Worm (Caenorhabditis elegans): Measurements from ENCODE around the gene str-131.

DNA sequence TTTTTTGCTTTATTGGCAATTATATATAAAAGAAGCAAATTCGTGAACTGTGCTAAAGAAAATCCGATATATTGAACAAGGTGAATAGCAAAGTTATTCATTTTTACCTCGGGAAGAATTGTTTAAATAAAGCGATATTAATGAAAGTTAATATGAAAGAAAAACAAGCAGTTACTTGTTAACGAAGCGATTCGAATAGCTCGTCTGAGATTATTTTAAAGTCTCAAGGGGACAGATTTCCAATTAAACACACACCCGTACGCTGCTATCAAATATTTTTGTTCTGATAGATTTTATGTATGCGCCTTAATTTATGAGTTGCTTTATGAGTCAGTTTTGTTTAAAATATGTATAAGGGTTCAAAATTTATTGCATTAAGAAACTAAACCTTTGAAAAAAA, 13.7 kb downstream of the str-131 start, which contains the start of gene str-140:
- no peak for TF ChIP-seq elt-2 (tag; optimal IDR thresholded peaks at IDR 0.05)
- no peak for TF ChIP-seq ama-1 (optimal IDR thresholded peaks at IDR 0.05)
- no peak for TF ChIP-seq fkh-4 (tag; optimal IDR thresholded peaks at IDR 0.05; ENCODE audit: borderline replicate concordance)
- TF ChIP-seq unc-62 (GFP tag; optimal IDR thresholded peaks at IDR 0.05): no peak
- TF ChIP-seq aly-2 (tag; optimal IDR thresholded peaks at IDR 0.05): no peak
- TF ChIP-seq lin-13 (GFP tag; optimal IDR thresholded peaks at IDR 0.05): no peak
- TF ChIP-seq snpc-4 (tag; optimal IDR thresholded peaks at IDR 0.05): no peak
- TF ChIP-seq blmp-1 (tag; optimal IDR thresholded peaks at IDR 0.05): no peak
- TF ChIP-seq zag-1 (tag; optimal IDR thresholded peaks at IDR 0.05): no peak
- no peak for TF ChIP-seq lir-3 (tag; optimal IDR thresholded peaks at IDR 0.05; ENCODE audit: poor library complexity)
- no peak for TF ChIP-seq egl-27 (tag; optimal IDR thresholded peaks at IDR 0.05)
- TF ChIP-seq lin-14 (GFP tag; optimal IDR thresholded peaks at IDR 0.05): no peak

All from whole organism, L1 larva.